Worm (Caenorhabditis elegans): ENCODE results near the gene F53A2.11.

DNA sequence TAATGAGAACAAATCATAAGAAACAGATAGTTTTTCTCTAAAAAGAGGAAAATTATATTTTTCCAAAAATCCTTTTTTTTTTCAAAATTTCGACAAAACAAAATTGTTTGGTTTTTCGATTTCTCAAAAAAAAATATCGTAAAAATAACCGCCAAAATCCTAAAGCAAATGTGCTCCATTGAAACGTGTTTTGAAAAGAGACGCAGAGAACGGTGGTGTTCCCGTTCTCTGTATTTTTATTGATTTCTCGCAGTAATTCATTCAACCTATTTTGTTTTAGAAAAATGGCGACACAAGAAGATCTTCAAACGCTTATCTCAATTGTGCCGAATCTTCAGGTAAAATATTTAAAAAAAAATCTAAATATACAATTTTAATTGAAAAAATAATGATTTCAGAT is 8.7 kb downstream of the F53A2.11 start, which contains the start of gene Y43F4B.10:
- TF ChIP-seq F13C5.2 (tag; optimal IDR thresholded peaks at IDR 0.05) (no peak), flt-1 (GFP tag; IDR thresholded peaks at IDR 0.05) (no peak), ama-1 (optimal IDR thresholded peaks at IDR 0.05) (no peak), aly-1 (tag; optimal IDR thresholded peaks at IDR 0.05) (no peak), ets-7 (tag; optimal IDR thresholded peaks at IDR 0.05) (no peak), hmg-4 (GFP tag; optimal IDR thresholded peaks at IDR 0.05) (no peak), tbx-11 (GFP tag; IDR thresholded peaks at IDR 0.05) (no peak), ceh-13 (GFP tag; optimal IDR thresholded peaks at IDR 0.05) (no peak), scrt-1 (GFP tag; IDR thresholded peaks at IDR 0.05) (no peak), hmbx-1 (tag; optimal IDR thresholded peaks at IDR 0.05) (no peak), tra-4 (tag; optimal IDR thresholded peaks at IDR 0.05) (no peak), B0310.2 (tag; optimal IDR thresholded peaks at IDR 0.05) (no peak), hnd-1 (tag; optimal IDR thresholded peaks at IDR 0.05) (no peak)
